Fruit fly (Drosophila melanogaster): Measurements from ENCODE around the gene p130CAS.

dm6 chr3L:127450-127849 is 25.2 kb upstream of the p130CAS start:
- no peak for TF ChIP-seq usp (GFP tag; optimal IDR thresholded peaks at IDR 0.05)
- no peak for TF ChIP-seq pan (optimal IDR thresholded peaks at IDR 0.05)

All from whole organism.